Fruit fly (Drosophila melanogaster) whole organism, larva: ENCODE data around the gene mtsh.

Source experiments
- noc ChIP-seq: fragments of 200-800 bp; sonication (Bioruptor generic); optimal IDR thresholded peaks from 3 replicates; lab custom pipeline; 2019; ENCODE audit warnings: missing biosample characterization, mild to moderate bottlenecking, missing genetic modification characterization, moderate library complexity

mtsh gene

DNA sequence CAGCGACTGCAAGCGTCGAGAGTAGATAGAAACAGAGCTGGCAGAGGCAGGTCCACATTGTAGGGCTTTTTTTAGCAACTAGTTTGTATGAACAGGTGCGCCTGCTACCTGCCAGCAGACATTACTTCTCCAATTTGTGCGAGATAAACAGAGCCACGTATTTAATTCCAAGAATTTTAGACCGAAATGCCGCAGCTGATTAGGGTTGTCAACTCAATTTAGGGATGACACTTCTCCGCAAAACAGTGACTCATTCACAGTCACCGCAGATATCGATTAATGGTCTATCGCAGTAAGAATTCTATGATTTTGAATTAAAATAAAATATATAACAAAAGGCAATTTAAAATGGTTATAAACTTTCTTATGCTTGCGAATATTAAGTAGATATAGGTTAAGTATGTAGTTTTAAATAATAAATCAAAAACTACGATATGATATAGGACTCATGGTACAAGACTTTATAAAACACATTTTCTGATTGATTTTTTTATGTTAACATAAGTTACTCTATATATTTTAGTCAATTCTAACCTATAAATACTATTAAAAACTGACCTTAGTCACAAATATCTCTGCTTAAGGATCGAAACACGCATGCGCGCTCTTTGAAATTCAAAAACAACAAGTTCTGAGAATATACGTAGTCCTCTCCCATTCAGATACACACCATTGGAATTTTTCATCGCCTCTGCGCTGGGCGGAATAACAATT, 16.8 kb downstream of the mtsh start, which contains the start of the genes wol and Scgalpha:
Gene wol (minus strand): TSS at position 220 of the 714 bp plus-strand sequence.
Gene Scgalpha (plus strand): TSS at position 664 of the 714 bp plus-strand sequence.
- no peak for TF ChIP-seq noc (tag; lab: Kevin White, UChicago)

dm6 chr2L:8300220-8301167, 19.2 kb downstream of the mtsh start, which contains the start of gene Btk:
Gene Btk, minus strand, starts transcription at chr2L:8301079.
- TF ChIP-seq noc (tag; lab: Kevin White, UChicago) = no peak

DNA sequence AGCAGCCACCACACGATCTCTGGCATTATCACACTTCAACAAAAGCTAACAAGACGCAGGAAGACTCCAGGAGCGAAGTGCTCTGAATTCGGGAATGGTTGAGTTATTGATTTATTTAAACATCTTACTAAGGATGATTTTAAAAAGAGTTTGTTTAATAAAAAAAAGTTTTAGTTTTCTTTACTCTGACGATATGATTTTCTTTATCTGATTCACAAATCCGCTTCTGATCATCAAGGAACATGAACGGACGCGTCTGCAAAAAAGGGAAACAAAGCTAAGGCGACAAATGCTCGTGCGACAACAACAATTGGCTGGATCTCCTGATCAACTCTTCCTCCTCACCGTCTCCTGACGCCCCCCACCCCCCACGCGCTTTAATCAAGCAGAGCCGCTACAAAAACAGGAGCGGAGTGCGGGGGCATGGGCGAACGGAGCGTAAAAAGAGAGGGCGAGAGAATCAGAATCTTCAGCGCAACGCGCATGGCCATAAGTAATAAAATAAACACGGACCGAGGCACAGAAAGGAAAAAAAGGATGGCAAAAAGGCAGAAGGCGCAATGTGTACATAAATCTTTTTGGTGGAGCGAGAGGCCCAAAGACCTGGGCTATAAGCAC, 20.4 kb downstream of the mtsh start:
- TF ChIP-seq noc (tag; lab: Kevin White, UChicago) = peak; percentile 4

dm6 chr2L:8297070-8297469, 22.6 kb downstream of the mtsh start:
- TF ChIP-seq noc (tag; lab: Kevin White, UChicago) = no peak

dm6 chr2L:8296395-8296794, 23.3 kb downstream of the mtsh start:
- no peak for TF ChIP-seq noc (tag; lab: Kevin White, UChicago)

DNA sequence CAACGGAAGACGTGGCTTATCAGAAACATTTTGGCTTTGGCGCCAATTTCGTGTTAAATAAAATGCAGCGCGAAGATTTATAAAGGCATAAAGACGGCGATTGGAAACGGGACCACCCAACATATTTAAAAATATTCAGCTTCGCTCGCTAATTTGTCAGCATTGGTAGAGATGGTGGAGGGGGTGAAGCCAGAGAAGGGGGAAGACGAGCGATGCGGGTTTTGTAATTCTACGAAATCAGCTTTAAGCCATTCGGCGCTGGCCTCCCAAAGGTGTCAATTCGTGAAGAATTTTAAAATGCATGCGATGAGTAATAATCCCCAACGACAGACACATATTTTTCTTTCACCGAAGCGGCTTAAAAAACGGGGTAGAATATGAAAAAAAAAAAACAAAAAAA, 25.7 kb downstream of the mtsh start:
- TF ChIP-seq noc (tag; lab: Kevin White, UChicago) = no peak

DNA sequence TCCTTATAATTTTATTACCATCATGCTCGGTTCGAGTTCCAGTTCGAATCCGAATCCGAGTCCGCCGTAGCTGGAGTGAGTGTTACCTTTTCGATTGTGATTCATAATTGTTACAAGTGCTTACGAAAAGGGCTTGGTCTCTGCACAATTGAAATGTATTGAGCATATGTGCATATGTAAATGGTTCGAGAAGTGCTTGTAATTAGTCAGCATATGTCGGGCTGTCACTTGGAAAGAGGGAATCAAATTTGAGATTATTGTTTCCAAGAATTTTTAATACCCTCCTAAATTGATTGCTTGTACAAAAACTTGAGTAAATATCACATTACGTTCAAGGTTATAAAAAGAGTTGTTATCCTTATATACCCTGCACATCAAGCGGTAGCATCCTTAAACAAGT, 26.3 kb downstream of the mtsh start:
- TF ChIP-seq noc (tag; lab: Kevin White, UChicago) = no peak

- TF ChIP-seq noc (tag; lab: Kevin White, UChicago) = peak; percentile 99
Measured at dm6 chr2L:8292159-8292887, 27.4 kb downstream of the mtsh start.

dm6 chr2L:8290653-8291233, 29.0 kb downstream of the mtsh start:
- TF ChIP-seq noc (tag; lab: Kevin White, UChicago) = no peak

DNA sequence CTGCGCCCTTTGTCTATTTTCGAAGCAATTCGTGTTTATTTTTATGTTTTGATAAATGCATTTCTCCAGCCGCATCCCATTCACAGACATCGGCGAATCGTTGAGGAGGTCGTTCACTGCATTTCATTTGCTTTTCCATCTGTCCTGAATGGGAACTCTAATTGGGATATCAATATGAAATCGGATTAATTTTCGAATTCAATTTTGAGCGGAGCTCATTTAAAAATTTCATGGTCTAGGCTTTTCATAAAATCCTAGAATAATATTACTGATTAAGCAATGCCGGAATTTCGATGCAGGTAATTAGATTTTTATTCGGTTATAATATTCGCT, 29.6 kb downstream of the mtsh start:
- TF ChIP-seq noc (tag; lab: Kevin White, UChicago) = no peak

- no peak for TF ChIP-seq noc (tag; lab: Kevin White, UChicago)
Measured at dm6 chr2L:8289352-8290091, 30.2 kb downstream of the mtsh start.

dm6 chr2L:8288087-8288486, 31.6 kb downstream of the mtsh start:
- no peak for TF ChIP-seq noc (tag; lab: Kevin White, UChicago)

DNA sequence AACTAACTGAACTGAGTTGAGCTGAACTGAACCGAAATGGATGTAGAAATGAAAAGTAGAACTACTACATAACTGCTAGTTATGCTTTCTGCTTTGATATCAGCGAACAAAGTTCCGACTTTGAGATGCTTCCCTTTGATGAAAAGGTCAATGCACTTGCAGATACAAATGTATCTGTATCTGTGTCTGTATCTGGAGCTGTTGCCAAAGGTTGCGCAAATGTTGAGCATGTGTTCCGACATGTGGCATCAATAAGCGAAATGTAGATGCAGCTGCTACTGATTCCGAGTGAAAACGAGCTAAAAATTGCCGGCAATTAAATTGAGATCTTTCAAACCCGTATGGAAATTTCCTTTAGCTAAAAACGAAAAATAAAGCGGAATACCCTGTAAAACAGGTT, 33.1 kb downstream of the mtsh start:
- no peak for TF ChIP-seq noc (tag; lab: Kevin White, UChicago)

DNA sequence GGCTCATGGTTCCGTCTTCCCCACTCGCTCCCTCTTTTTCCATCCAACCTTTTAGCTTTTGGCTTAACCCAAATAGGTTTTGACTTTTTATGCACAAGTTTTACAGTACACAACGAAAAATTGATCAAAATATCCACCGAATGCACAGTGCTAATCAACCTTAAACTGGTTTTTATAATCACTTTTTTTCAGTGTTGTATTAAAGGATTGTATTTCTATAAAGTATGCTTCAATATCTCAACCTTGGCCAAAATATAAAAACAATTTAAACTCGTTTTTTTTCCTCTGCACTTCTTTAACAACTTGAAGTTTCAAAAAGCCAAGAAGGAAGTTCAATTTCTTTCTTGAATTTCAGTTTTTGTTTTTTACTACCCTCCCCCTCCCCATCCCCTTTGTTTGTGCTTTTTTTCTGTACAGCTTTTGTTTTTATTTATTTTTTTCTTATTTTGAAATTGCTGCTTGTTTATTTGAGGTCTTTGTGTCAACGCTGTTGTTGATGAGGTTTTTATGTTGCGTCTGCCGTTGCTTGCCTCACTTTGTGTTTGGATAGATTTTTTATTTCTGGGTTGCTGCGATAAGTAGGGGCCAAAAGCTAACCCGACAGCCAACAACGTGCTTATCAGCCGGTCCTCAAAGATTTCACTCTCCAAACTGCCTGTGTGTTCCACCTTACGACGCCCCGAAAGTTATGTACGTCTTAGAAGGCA, 34.6 kb downstream of the mtsh start:
- no peak for TF ChIP-seq noc (tag; lab: Kevin White, UChicago)
